Worm (Caenorhabditis elegans): ENCODE results near the gene K08D10.13.

Gene K08D10.13

DNA sequence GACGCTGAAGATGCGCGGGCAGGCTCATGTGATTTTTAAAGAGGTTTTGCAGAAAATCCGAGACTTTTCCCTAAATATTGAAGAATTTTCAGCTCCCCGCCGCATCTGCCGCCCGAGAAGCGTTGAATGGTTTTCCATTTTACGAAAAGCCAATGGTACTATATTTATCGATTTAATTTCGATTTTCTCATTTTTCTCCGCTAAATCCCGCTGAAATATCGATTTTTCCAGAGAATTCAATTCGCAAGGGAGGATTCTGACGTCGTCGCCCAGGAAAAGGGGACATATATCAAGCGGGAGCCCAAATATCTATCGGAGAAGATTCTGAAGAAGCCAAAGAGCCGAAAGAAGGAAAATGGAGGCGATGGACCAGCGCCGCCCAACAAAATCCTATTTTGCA is 861 bp upstream of the K08D10.13 start:
- TF ChIP-seq ztf-11 (tag; optimal IDR thresholded peaks at IDR 0.05) (no peak), ceh-28 (tag; optimal IDR thresholded peaks at IDR 0.05) (peak; percentile 52), lim-7 (GFP tag; IDR thresholded peaks at IDR 0.05) (0 out of 2 replicates have a peak, but pooled peaks have one; percentile 28)

DNA sequence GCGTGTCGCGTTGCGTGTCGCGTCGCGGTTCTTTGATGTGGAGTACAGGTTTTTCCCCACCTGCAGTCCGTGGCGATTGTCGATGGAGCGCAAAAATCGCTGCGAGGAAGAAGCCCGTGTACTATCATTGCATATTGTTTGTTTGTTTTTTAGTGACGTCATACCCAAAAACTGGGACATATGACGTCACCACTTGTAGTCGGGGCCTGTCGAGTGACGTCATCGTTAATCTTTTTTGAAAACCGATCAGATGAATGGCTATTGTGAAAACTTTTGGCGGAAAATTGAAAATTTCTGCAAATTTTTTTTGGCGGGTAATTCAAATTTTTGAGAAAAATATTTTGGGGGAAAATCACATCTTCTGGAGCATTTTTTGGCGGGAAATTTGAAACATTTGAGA is 4.1 kb downstream of the K08D10.13 start:
- TF ChIP-seq skn-1 (tag; optimal IDR thresholded peaks at IDR 0.05) (no peak), dve-1 (tag; optimal IDR thresholded peaks at IDR 0.05; ENCODE audit: insufficient read depth) (no peak), arid-1 (GFP tag; conservative IDR thresholded peaks at IDR 0.05) (no peak), jun-1 (tag; optimal IDR thresholded peaks at IDR 0.05) (no peak), sdz-12 (GFP tag; optimal IDR thresholded peaks at IDR 0.05) (no peak), lin-15B (tag; optimal IDR thresholded peaks at IDR 0.05) (no peak), dmd-9 (GFP tag; IDR thresholded peaks at IDR 0.05) (no peak), duxl-1 (tag; optimal IDR thresholded peaks at IDR 0.05; ENCODE audit: poor library complexity) (no peak), fos-1 (tag; optimal IDR thresholded peaks at IDR 0.05) (no peak), rbr-2 (tag; optimal IDR thresholded peaks at IDR 0.05) (no peak), dpl-1 (GFP tag; optimal IDR thresholded peaks at IDR 0.05) (no peak), T20F7.1 (GFP tag; optimal IDR thresholded peaks at IDR 0.05) (no peak), mxl-3 (GFP tag; optimal IDR thresholded peaks at IDR 0.05) (no peak)

DNA sequence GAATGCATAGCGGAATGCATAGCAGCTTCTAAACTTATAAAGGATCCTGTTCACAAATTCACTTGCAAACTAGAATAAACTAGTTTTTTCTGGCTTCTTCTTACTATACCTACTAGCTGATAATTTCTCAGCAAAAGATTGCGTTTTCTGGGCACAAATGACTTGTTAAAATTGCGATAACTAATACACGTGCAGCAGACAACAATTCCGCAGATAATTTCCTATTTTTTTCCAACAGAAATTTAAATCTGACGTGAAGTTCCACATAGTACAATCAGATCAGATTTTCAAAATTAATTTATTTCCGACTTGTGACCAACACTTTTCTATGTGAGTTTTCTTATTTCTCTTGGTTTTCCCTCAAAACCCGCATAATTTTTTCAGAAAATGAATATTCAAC is 7.0 kb downstream of the K08D10.13 start, which contains the start of gene scrm-8:
TSS of gene scrm-8 (plus strand) at position 301 of the 400 bp plus-strand sequence.
- TF ChIP-seq Y48G9A.11 (GFP tag; IDR thresholded peaks at IDR 0.05) (no peak), mxl-3 (GFP tag; optimal IDR thresholded peaks at IDR 0.05) (no peak), tra-1 (GFP tag; IDR thresholded peaks at IDR 0.05) (no peak), mdt-29 (GFP tag; IDR thresholded peaks at IDR 0.05) (no peak), hlh-30 (tag; optimal IDR thresholded peaks at IDR 0.05; ENCODE audit: insufficient read depth) (no peak), duxl-1 (tag; optimal IDR thresholded peaks at IDR 0.05; ENCODE audit: poor library complexity) (no peak), attf-4 (tag; optimal IDR thresholded peaks at IDR 0.05) (no peak), F26F4.8 (GFP tag; conservative IDR thresholded peaks at IDR 0.05) (no peak), T20F7.1 (GFP tag; optimal IDR thresholded peaks at IDR 0.05) (no peak), snpc-1.2 (GFP tag; IDR thresholded peaks at IDR 0.05) (no peak), nhr-6 (tag; optimal IDR thresholded peaks at IDR 0.05) (no peak), zip-2 (tag; optimal IDR thresholded peaks at IDR 0.05) (no peak)

DNA sequence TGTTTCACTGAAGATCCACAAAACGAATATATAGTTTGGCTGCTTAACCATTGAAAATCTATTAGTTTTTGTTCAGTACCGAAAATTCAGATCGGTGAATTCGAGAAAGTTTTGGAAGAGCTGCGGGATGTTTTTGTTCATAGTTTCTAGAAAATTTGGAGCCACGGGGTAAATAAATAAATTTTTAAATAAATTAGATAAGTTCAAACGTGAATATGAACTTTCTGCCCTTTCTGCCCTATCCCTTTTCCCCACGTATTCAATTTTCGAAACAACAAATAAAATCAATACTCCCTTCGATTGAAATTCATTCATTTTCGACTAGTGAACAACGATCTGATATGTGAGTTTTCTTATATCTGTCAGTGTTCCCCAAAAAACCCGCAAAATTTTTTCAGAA is 9.3 kb downstream of the K08D10.13 start, which contains the start of gene scrm-5:
TSS of gene scrm-5 (plus strand) at position 301 of the 400 bp plus-strand sequence.
- TF ChIP-seq nhr-76 (tag; optimal IDR thresholded peaks at IDR 0.05) (no peak), vab-7 (GFP tag; IDR thresholded peaks at IDR 0.05) (no peak), duxl-1 (tag; optimal IDR thresholded peaks at IDR 0.05; ENCODE audit: poor library complexity) (no peak), ztf-7 (tag; optimal IDR thresholded peaks at IDR 0.05) (no peak)

DNA sequence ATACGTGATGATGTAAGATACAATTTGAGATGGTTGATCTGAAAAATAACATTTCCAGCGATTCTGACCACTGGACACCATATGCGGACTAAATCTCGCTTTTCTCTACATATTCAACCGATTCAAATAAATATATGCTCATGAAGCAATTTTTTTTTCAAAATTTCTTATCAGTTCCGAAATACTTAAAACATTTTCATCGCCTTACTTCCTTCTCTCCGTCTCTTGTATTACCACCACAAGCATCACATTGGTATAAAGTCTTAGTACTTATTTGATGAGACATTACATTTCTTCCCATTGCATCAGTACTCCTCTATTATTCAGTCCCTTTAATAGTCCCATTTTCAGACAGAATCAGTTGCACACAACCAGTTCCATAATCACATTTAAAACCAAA is 16.7 kb downstream of the K08D10.13 start, which contains the start of gene K08D10.14:
TSS of gene K08D10.14 (plus strand) at position 301 of the 400 bp plus-strand sequence.
- TF ChIP-seq unc-39 (tag; optimal IDR thresholded peaks at IDR 0.05) (no peak), arid-1 (GFP tag; conservative IDR thresholded peaks at IDR 0.05) (no peak), daf-8 (GFP tag; IDR thresholded peaks at IDR 0.05) (no peak), saeg-2 (GFP tag; IDR thresholded peaks at IDR 0.05) (no peak), Y105C5A.15 (GFP tag; IDR thresholded peaks at IDR 0.05) (no peak), php-3 (GFP tag; IDR thresholded peaks at IDR 0.05) (no peak), dmd-9 (GFP tag; IDR thresholded peaks at IDR 0.05) (no peak), fos-1 (tag; optimal IDR thresholded peaks at IDR 0.05) (no peak), nhr-102 (tag; optimal IDR thresholded peaks at IDR 0.05) (no peak)

All from whole organism, L4 larva.